Worm (Caenorhabditis elegans) whole organism, L1 larva: ENCODE measurements around the gene T05H10.1.

Source experiments
- ceh-8 ChIP-seq: fragments of 200-800 bp; sonication (Bioruptor generic); optimal IDR thresholded peaks from 2 replicates; lab custom pipeline; 2018; ENCODE audit warnings: mild to moderate bottlenecking, missing genetic modification characterization, moderate library complexity, missing compliant biosample characterization
- nhr-76 ChIP-seq: sonication (generic microtip); optimal IDR thresholded peaks from 2 replicates; lab custom pipeline; 2017; ENCODE audit warnings: missing biosample characterization, missing genetic modification characterization
- nhr-90 ChIP-seq: sonication (generic microtip); optimal IDR thresholded peaks from 2 replicates; lab custom pipeline; 2016; ENCODE audit warnings: mild to moderate bottlenecking, missing genetic modification characterization, missing compliant biosample characterization; ENCODE audit not compliant: poor library complexity
- pqm-1 ChIP-seq: sonication (generic microtip); optimal IDR thresholded peaks from 3 replicates; lab custom pipeline; 2017; ENCODE audit warnings: missing biosample characterization, missing genetic modification characterization
- snpc-4 ChIP-seq: fragments of 150-350 bp; optimal IDR thresholded peaks from 2 replicates; lab custom pipeline; 2014; ENCODE audit warnings: missing biosample characterization, missing genetic modification characterization
- unc-62 ChIP-seq: fragments of 150-350 bp; optimal IDR thresholded peaks from 2 replicates; lab custom pipeline; 2014; ENCODE audit warnings: missing biosample characterization, missing genetic modification reagents, missing genetic modification characterization
- ztf-11 ChIP-seq, 2 experiments: sonication (generic microtip); optimal IDR thresholded peaks; 2 replicates each; lab custom pipeline; 2016 to 2017; ENCODE audit warnings: missing genetic modification characterization in 2 of 2, missing biosample characterization in 1 of 2, missing compliant biosample characterization in 1 of 2

DNA sequence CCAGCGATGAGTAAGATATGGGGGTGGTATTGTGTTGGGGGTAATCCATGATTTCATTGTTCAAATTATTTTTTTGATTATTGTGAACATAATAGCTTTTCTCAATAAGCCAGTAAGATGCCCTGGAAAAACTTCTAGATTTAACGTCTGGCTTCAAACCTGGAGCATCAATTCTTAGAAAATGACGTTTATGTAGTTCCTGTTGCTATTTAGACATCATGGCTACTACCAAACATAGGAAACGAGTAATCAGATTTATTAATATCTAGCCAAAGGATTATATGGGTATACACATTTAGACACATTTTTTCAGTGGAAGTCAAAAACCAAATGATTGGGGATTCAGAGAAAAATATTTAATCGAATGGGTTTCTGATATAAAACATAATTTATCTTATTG lies 17.1 kb downstream of the T05H10.1 start:
- TF ChIP-seq ceh-8 (GFP tag; lab: Kevin White, UChicago) (no peak), snpc-4 (tag; lab: Kevin White, UChicago) (no peak), nhr-76 (tag; lab: Kevin White, UChicago) (no peak), unc-62 (no peak), nhr-90 (no peak), ztf-11 (tag; optimal IDR thresholded peaks at IDR 0.05; lab: Kevin White, UChicago) (no peak), pqm-1 (tag; lab: Kevin White, UChicago) (no peak)
